Worm (Caenorhabditis elegans): ENCODE results near the gene R09E10.8.

DNA sequence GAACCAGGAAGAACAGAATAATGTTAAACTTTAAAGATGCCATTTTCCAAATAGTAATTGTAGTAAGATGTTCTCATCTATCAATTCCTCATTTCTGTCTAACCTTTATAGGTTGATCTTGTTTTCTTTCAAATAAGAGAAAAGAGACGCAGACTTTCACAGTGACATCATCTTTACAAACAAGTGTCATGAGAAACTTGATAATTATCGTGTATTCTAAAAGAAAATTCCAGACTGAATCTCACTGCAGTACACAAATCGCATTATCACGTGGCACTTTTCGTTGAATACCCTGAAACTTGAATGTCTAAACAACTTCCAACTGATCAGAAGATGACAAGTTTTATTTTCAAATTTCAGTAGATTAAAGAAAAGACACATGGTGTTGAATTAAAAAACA is 15.1 kb downstream of the R09E10.8 start, which contains the start of gene R09E10.13:
- no peak for TF ChIP-seq mes-4 (tag; optimal IDR thresholded peaks at IDR 0.05)
- no peak for TF ChIP-seq F57C9.4 (tag; optimal IDR thresholded peaks at IDR 0.05)
- no peak for TF ChIP-seq lin-35 (GFP tag; optimal IDR thresholded peaks at IDR 0.05)
- TF ChIP-seq dpl-1 (GFP tag; optimal IDR thresholded peaks at IDR 0.05), result no peak
- TF ChIP-seq F49E8.2 (tag; optimal IDR thresholded peaks at IDR 0.05; ENCODE audit: insufficient read depth), result no peak
- TF ChIP-seq nhr-90 (tag; optimal IDR thresholded peaks at IDR 0.05), result no peak
- no peak for TF ChIP-seq egrh-3 (GFP tag; IDR thresholded peaks at IDR 0.05)
- no peak for TF ChIP-seq C17E4.6 (GFP tag; IDR thresholded peaks at IDR 0.05)
- no peak for TF ChIP-seq Y56A3A.18 (GFP tag; IDR thresholded peaks at IDR 0.05)
- TF ChIP-seq ceh-58 (GFP tag; IDR thresholded peaks at IDR 0.05), result no peak
- no peak for TF ChIP-seq ztf-6 (GFP tag; IDR thresholded peaks at IDR 0.05)

Measured in whole organism, young adult.